Fruit fly (Drosophila melanogaster): ENCODE measurements around the gene Hex-A.

DNA sequence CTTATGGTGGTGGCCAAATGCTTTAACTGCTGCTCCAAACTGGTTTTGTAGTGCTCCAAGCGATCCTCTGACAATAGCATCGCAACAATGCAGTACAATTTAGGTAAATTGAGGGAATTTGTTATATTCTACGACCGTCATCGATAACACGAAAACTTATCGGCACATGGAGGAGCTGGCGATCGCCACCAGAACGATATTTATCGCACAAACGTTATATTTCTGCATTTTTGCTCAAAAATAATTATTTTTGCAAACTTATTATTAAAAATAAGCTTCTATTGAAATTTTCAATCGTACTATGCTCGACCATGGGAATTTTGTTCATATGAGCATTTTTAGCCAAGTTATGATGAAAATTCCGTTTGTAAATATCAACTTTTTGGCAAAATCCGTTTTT is 29.1 kb upstream of the Hex-A start, which contains the start of gene CG15317:
- TF ChIP-seq Dll (optimal IDR thresholded peaks at IDR 0.05): no peak
- TF ChIP-seq EcR (GFP tag; optimal IDR thresholded peaks at IDR 0.05): no peak
- TF ChIP-seq pan (optimal IDR thresholded peaks at IDR 0.05): no peak
- no peak for TF ChIP-seq psq (optimal IDR thresholded peaks at IDR 0.05)

Data from whole organism.